Worm (Caenorhabditis elegans): ENCODE measurements around the gene srh-7.

- TF ChIP-seq ztf-11 (tag; optimal IDR thresholded peaks at IDR 0.05) (no peak), nhr-76 (tag; optimal IDR thresholded peaks at IDR 0.05) (no peak), flh-1 (GFP tag; optimal IDR thresholded peaks at IDR 0.05) (no peak), snpc-4 (tag; optimal IDR thresholded peaks at IDR 0.05) (no peak), elt-1 (tag; optimal IDR thresholded peaks at IDR 0.05; ENCODE audit: borderline replicate concordance, insufficient read depth) (no peak), lin-13 (tag; optimal IDR thresholded peaks at IDR 0.05) (no peak), sptf-1 (tag; optimal IDR thresholded peaks at IDR 0.05) (no peak), unc-39 (tag; optimal IDR thresholded peaks at IDR 0.05) (no peak), mep-1 (tag; optimal IDR thresholded peaks at IDR 0.05) (no peak), nhr-28 (tag; optimal IDR thresholded peaks at IDR 0.05) (no peak)
Measured at ce11 chrV:4035811-4036210, 27.8 kb downstream of the srh-7 start, which contains the start of gene C49G7.13.
